Worm (Caenorhabditis elegans) whole organism, L4 larva: Measurements from ENCODE around the gene glp-1.
A peak's percentile ranks its signal among the peaks of the same experiment; 100 is the strongest.

ENCODE experiments used
- D1046.2 ChIP-seq: fragments of 200-800 bp; sonication (Bioruptor generic); IDR thresholded peaks from 2 replicates; pipeline ENCODE4 v1.3.6; 2022; ENCODE audit warnings: missing genetic modification characterization, missing compliant biosample characterization
- F10B5.3 ChIP-seq: sonication (generic microtip); optimal IDR thresholded peaks from 2 replicates; lab custom pipeline; 2016; ENCODE audit warnings: mild to moderate bottlenecking, missing genetic modification characterization, missing compliant biosample characterization
- F26F4.8 ChIP-seq: fragments of 200-800 bp; sonication (Bioruptor generic); conservative IDR thresholded peaks from 2 replicates; pipeline ENCODE4 v1.3.6; 2022; ENCODE audit warnings: missing genetic modification characterization, missing compliant biosample characterization
- F49E8.2 ChIP-seq: sonication (generic microtip); optimal IDR thresholded peaks from 2 replicates; lab custom pipeline; 2016; ENCODE audit warnings: missing compliant biosample characterization, mild to moderate bottlenecking, missing genetic modification characterization, borderline replicate concordance
- R02D3.7 ChIP-seq: fragments of 150-350 bp; sonication (generic microtip); optimal IDR thresholded peaks from 3 replicates; lab custom pipeline; 2014; ENCODE audit warnings: missing biosample characterization, missing genetic modification characterization
- T20F7.1 ChIP-seq: fragments of 200-800 bp; sonication (Bioruptor generic); optimal IDR thresholded peaks from 2 replicates; lab custom pipeline; 2018; ENCODE audit warnings: mild to moderate bottlenecking, missing genetic modification characterization, missing compliant biosample characterization
- T26A8.4 ChIP-seq: fragments of 200-800 bp; sonication (Bioruptor generic); IDR thresholded peaks from 2 replicates; pipeline ENCODE4 v1.3.6; 2022; ENCODE audit warnings: missing genetic modification characterization, missing compliant biosample characterization
- Y75B8A.6 ChIP-seq: fragments of 200-800 bp; sonication (Bioruptor generic); IDR thresholded peaks from 2 replicates; pipeline ENCODE4 v1.3.6; 2022; ENCODE audit warnings: missing genetic modification reagents, missing genetic modification characterization, missing compliant biosample characterization
- ZK546.5 ChIP-seq, 2 experiments: sonication (generic microtip); optimal IDR thresholded peaks; 2 replicates each; lab custom pipeline; 2017; ENCODE audit warnings: missing biosample characterization in 2 of 2, missing genetic modification characterization in 2 of 2
- arid-1 ChIP-seq: fragments of 200-800 bp; sonication (Bioruptor generic); conservative IDR thresholded peaks from 2 replicates; pipeline ENCODE4 v1.3.6; 2022; ENCODE audit warnings: missing genetic modification reagents, missing genetic modification characterization, missing compliant biosample characterization
- attf-4 ChIP-seq: sonication (generic microtip); optimal IDR thresholded peaks from 3 replicates; lab custom pipeline; 2017; ENCODE audit warnings: missing biosample characterization, missing genetic modification characterization
- ces-1 ChIP-seq: fragments of 150-350 bp; sonication (generic microtip); optimal IDR thresholded peaks from 4 replicates; lab custom pipeline; 2014; ENCODE audit warnings: missing biosample characterization, missing genetic modification reagents, missing genetic modification characterization
- cey-2 ChIP-seq: sonication (generic microtip); optimal IDR thresholded peaks from 3 replicates; lab custom pipeline; 2017; ENCODE audit warnings: missing genetic modification characterization, mild to moderate bottlenecking, missing compliant biosample characterization, antibody characterized with exemption, borderline replicate concordance; ENCODE audit not compliant: insufficient read depth
- daf-19 ChIP-seq: fragments of 200-800 bp; sonication (Bioruptor generic); conservative IDR thresholded peaks from 2 replicates; pipeline ENCODE4 v1.3.6; 2022; ENCODE audit warnings: missing genetic modification characterization, missing compliant biosample characterization
- daf-8 ChIP-seq: fragments of 200-800 bp; sonication (Bioruptor generic); IDR thresholded peaks from 2 replicates; pipeline ENCODE4 v1.3.6; 2022; ENCODE audit warnings: missing genetic modification characterization, missing compliant biosample characterization
- dmd-8 ChIP-seq: fragments of 200-800 bp; sonication (Bioruptor generic); IDR thresholded peaks from 2 replicates; pipeline ENCODE4 v1.3.6; 2022; ENCODE audit warnings: missing genetic modification characterization, missing compliant biosample characterization
- dmd-9 ChIP-seq: fragments of 200-800 bp; sonication (Bioruptor generic); IDR thresholded peaks from 2 replicates; pipeline ENCODE4 v1.3.6; 2022; ENCODE audit warnings: missing genetic modification reagents, missing genetic modification characterization, missing compliant biosample characterization
- duxl-1 ChIP-seq: sonication (generic microtip); optimal IDR thresholded peaks from 2 replicates; lab custom pipeline; 2016; ENCODE audit warnings: mild to moderate bottlenecking, missing genetic modification characterization, moderate library complexity, missing compliant biosample characterization; ENCODE audit not compliant: poor library complexity
- dve-1 ChIP-seq: sonication (generic microtip); optimal IDR thresholded peaks from 2 replicates; lab custom pipeline; 2017; ENCODE audit warnings: antibody characterized with exemption, mild to moderate bottlenecking, missing genetic modification characterization, missing compliant biosample characterization; ENCODE audit not compliant: insufficient read depth
- egl-43 ChIP-seq: fragments of 200-800 bp; sonication (Bioruptor generic); IDR thresholded peaks from 2 replicates; pipeline ENCODE4 v1.3.6; 2022; ENCODE audit warnings: missing genetic modification reagents, missing genetic modification characterization, missing compliant biosample characterization
- gei-8 ChIP-seq: fragments of 200-800 bp; sonication (Bioruptor generic); optimal IDR thresholded peaks from 2 replicates; lab custom pipeline; 2018; ENCODE audit warnings: mild to moderate bottlenecking, missing genetic modification characterization, missing compliant biosample characterization
- hif-1 ChIP-seq, 2 experiments: sonication (generic microtip); optimal IDR thresholded peaks; 2 replicates each; lab custom pipeline; 2016 to 2017; ENCODE audit warnings: missing compliant biosample characterization in 2 of 2, missing genetic modification characterization in 2 of 2, missing genetic modification reagents in 2 of 2, missing genotype in 2 of 2, mild to moderate bottlenecking in 1 of 2
- hlh-11 ChIP-seq: fragments of 200-800 bp; sonication (Bioruptor generic); optimal IDR thresholded peaks from 2 replicates; lab custom pipeline; 2018; ENCODE audit warnings: mild to moderate bottlenecking, missing genetic modification characterization, missing compliant biosample characterization
- hlh-30 ChIP-seq: sonication (generic microtip); optimal IDR thresholded peaks from 2 replicates; lab custom pipeline; 2017; ENCODE audit warnings: antibody characterized with exemption, mild to moderate bottlenecking, missing genetic modification characterization, missing compliant biosample characterization; ENCODE audit not compliant: insufficient read depth
- hmg-1.1 ChIP-seq: fragments of 200-800 bp; sonication (Bioruptor generic); IDR thresholded peaks from 2 replicates; pipeline ENCODE4 v1.3.6; 2022; ENCODE audit warnings: missing genetic modification reagents, missing genetic modification characterization, missing compliant biosample characterization
- lin-1 ChIP-seq: fragments of 200-800 bp; sonication (Bioruptor generic); IDR thresholded peaks from 2 replicates; pipeline ENCODE4 v1.3.6; 2022; ENCODE audit warnings: missing genetic modification reagents, missing genetic modification characterization, missing compliant biosample characterization
- lin-13 ChIP-seq: fragments of 150-350 bp; optimal IDR thresholded peaks from 2 replicates; lab custom pipeline; 2014; ENCODE audit warnings: missing biosample characterization, missing genetic modification reagents, missing genetic modification characterization
- lin-38 ChIP-seq: fragments of 200-800 bp; sonication (Bioruptor generic); IDR thresholded peaks from 2 replicates; pipeline ENCODE4 v1.3.6; 2022; ENCODE audit warnings: missing genetic modification reagents, missing genetic modification characterization, missing compliant biosample characterization
- lir-3 ChIP-seq: sonication (generic microtip); optimal IDR thresholded peaks from 2 replicates; lab custom pipeline; 2016; ENCODE audit warnings: mild to moderate bottlenecking, missing genetic modification characterization, missing compliant biosample characterization
- lsy-2 ChIP-seq, 2 experiments: fragments of 150-350 bp in 1 of 2; sonication (generic microtip) in 1 of 2; optimal IDR thresholded peaks; 2 replicates each; lab custom pipeline; 2014 to 2017; ENCODE audit warnings: missing biosample characterization in 2 of 2, missing genetic modification characterization in 2 of 2
- mes-2 ChIP-seq: sonication (generic microtip); optimal IDR thresholded peaks from 2 replicates; lab custom pipeline; 2016; ENCODE audit warnings: missing genotype, mild to moderate bottlenecking, missing genetic modification characterization, missing compliant biosample characterization; ENCODE audit not compliant: poor library complexity, severe bottlenecking
- mxl-3 ChIP-seq: fragments of 200-800 bp; sonication (Bioruptor generic); optimal IDR thresholded peaks from 2 replicates; lab custom pipeline; 2018; ENCODE audit warnings: mild to moderate bottlenecking, missing genetic modification characterization, missing compliant biosample characterization
- nhr-10 ChIP-seq: fragments of 150-350 bp; optimal IDR thresholded peaks from 2 replicates; lab custom pipeline; 2014; ENCODE audit warnings: missing biosample characterization, missing genetic modification characterization
- nhr-102 ChIP-seq: sonication (generic microtip); optimal IDR thresholded peaks from 2 replicates; lab custom pipeline; 2016; ENCODE audit warnings: mild to moderate bottlenecking, missing genetic modification characterization, moderate library complexity, missing compliant biosample characterization
- nhr-237 ChIP-seq: sonication (generic microtip); optimal IDR thresholded peaks from 2 replicates; lab custom pipeline; 2017; ENCODE audit warnings: missing biosample characterization, missing genetic modification characterization
- nhr-28 ChIP-seq: fragments of 150-350 bp; optimal IDR thresholded peaks from 2 replicates; lab custom pipeline; 2014; ENCODE audit warnings: missing biosample characterization, missing genetic modification characterization
- nhr-76 ChIP-seq: fragments of 150-350 bp; optimal IDR thresholded peaks from 2 replicates; lab custom pipeline; 2014; ENCODE audit warnings: missing biosample characterization, missing genetic modification characterization
- nhr-77 ChIP-seq: fragments of 150-350 bp; optimal IDR thresholded peaks from 2 replicates; lab custom pipeline; 2014; ENCODE audit warnings: missing biosample characterization, missing genetic modification characterization
- rbr-2 ChIP-seq: sonication (generic microtip); optimal IDR thresholded peaks from 2 replicates; lab custom pipeline; 2016; ENCODE audit warnings: missing genotype, missing genetic modification characterization, missing compliant biosample characterization
- saeg-2 ChIP-seq: fragments of 200-800 bp; sonication (Bioruptor generic); IDR thresholded peaks from 2 replicates; pipeline ENCODE4 v1.3.6; 2022; ENCODE audit warnings: missing genetic modification reagents, missing genetic modification characterization, missing compliant biosample characterization
- sdz-12 ChIP-seq: fragments of 200-800 bp; sonication (Bioruptor generic); optimal IDR thresholded peaks from 2 replicates; lab custom pipeline; 2018; ENCODE audit warnings: mild to moderate bottlenecking, missing genetic modification characterization, missing compliant biosample characterization
- snpc-4 ChIP-seq: fragments of 150-350 bp; optimal IDR thresholded peaks from 2 replicates; lab custom pipeline; 2014; ENCODE audit warnings: missing biosample characterization, missing genetic modification characterization
- spr-1 ChIP-seq: sonication (generic microtip); optimal IDR thresholded peaks from 2 replicates; lab custom pipeline; 2016; ENCODE audit warnings: mild to moderate bottlenecking, missing genetic modification characterization, missing compliant biosample characterization
- spr-3 ChIP-seq: fragments of 200-800 bp; sonication (Bioruptor generic); optimal IDR thresholded peaks from 2 replicates; lab custom pipeline; 2018; ENCODE audit warnings: mild to moderate bottlenecking, missing genetic modification characterization, missing compliant biosample characterization
- tag-97 ChIP-seq: fragments of 200-800 bp; sonication (Bioruptor generic); IDR thresholded peaks from 2 replicates; pipeline ENCODE4 v1.3.6; 2022; ENCODE audit warnings: missing genetic modification characterization, missing compliant biosample characterization
- unc-130 ChIP-seq: sonication (generic microtip); optimal IDR thresholded peaks from 2 replicates; lab custom pipeline; 2016; ENCODE audit warnings: missing genetic modification reagents, missing genetic modification characterization, missing compliant biosample characterization
- unc-39 ChIP-seq: sonication (generic microtip); optimal IDR thresholded peaks from 2 replicates; lab custom pipeline; 2017; ENCODE audit warnings: missing biosample characterization, missing genetic modification characterization
- vab-7 ChIP-seq: fragments of 200-800 bp; sonication (Bioruptor generic); IDR thresholded peaks from 2 replicates; pipeline ENCODE4 v1.3.6; 2022; ENCODE audit warnings: missing genetic modification reagents, missing genetic modification characterization, missing compliant biosample characterization
- zip-11 ChIP-seq: fragments of 200-800 bp; sonication (Bioruptor generic); IDR thresholded peaks from 2 replicates; pipeline ENCODE4 v1.3.6; 2022; ENCODE audit warnings: missing genetic modification characterization, missing compliant biosample characterization
- ztf-11 ChIP-seq: fragments of 150-350 bp; optimal IDR thresholded peaks from 2 replicates; lab custom pipeline; 2014; ENCODE audit warnings: missing biosample characterization, missing genetic modification characterization

Gene glp-1

DNA sequence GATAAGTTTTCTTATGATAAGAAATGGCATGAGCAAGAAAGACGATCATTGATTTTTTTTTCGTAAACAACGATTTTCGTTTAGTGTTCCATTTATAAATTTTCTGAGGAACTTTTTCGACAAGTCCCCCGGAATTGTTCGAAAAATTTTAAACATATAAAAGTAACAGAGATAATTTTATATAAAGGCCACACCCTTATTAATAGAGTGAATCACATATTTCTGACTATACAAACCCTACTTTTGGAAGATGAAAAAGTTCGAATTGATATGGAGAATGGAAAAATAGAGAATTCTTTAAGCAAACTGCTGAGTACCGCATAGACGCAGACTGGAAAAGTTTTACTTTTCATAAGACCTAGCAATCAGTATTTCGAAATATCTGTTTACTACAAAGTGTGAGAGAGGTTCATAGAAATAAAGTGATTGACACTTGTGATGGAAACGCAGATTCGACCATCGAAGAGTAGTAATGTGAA lies 40.9 kb upstream of the glp-1 start:
- TF ChIP-seq mxl-3 (GFP tag; lab: Kevin White, UChicago) (no peak), nhr-10 (tag; lab: Kevin White, UChicago) (peak; percentile 31), nhr-28 (peak; percentile 74), hmg-1.1 (GFP tag; lab: Robert Waterston, UW) (peak; percentile 70), hif-1 (tag; optimal IDR thresholded peaks at IDR 0.05; lab: Kevin White, UChicago) (peak in 1 of 2 experiments; percentile 37), nhr-102 (tag; lab: Kevin White, UChicago) (peak; percentile 18), cey-2 (tag; lab: Kevin White, UChicago) (peak; percentile 41), mes-2 (tag; lab: Kevin White, UChicago) (peak; percentile 63), lin-13 (GFP tag; lab: Kevin White, UChicago) (peak; percentile 76), zip-11 (no peak), ces-1 (GFP tag; lab: Kevin White, UChicago) (no peak), spr-1 (tag; lab: Kevin White, UChicago) (peak; percentile 27), daf-8 (GFP tag; lab: Robert Waterston, UW) (no peak), R02D3.7 (tag; lab: Kevin White, UChicago) (no peak), rbr-2 (tag; lab: Kevin White, UChicago) (peak; percentile 53), dmd-9 (no peak), ztf-11 (tag; lab: Kevin White, UChicago) (no peak), lin-38 (GFP tag; lab: Robert Waterston, UW) (peak; percentile 68), sdz-12 (GFP tag; lab: Kevin White, UChicago) (peak; percentile 86), D1046.2 (GFP tag; lab: Robert Waterston, UW) (0 out of 2 replicates have a peak, but pooled peaks have one; percentile 4), spr-3 (GFP tag; lab: Kevin White, UChicago) (peak; percentile 5), lin-1 (peak; percentile 82), unc-39 (tag; lab: Kevin White, UChicago) (no peak), nhr-76 (tag; lab: Kevin White, UChicago) (peak; percentile 11), dmd-8 (no peak), hlh-11 (tag; lab: Kevin White, UChicago) (peak; percentile 85), nhr-77 (tag; lab: Kevin White, UChicago) (peak; percentile 75), gei-8 (peak; percentile 36), nhr-237 (tag; lab: Kevin White, UChicago) (no peak), duxl-1 (tag; lab: Kevin White, UChicago) (peak; percentile 17), T20F7.1 (peak; percentile 84), daf-19 (GFP tag; lab: Robert Waterston, UW) (peak; percentile 31; the same call in 1 of the 2 replicates), tag-97 (GFP tag; lab: Robert Waterston, UW) (peak; percentile 43; the same call in 1 of the 2 replicates), ZK546.5 (tag; optimal IDR thresholded peaks at IDR 0.05; lab: Kevin White, UChicago) (no peak), Y75B8A.6 (GFP tag; lab: Robert Waterston, UW) (peak; percentile 85), attf-4 (peak; percentile 2), hlh-30 (tag; lab: Kevin White, UChicago) (peak; percentile 87), egl-43 (GFP tag; lab: Robert Waterston, UW) (peak; percentile 53; the same call in 1 of the 2 replicates), F10B5.3 (tag; lab: Kevin White, UChicago) (no peak), snpc-4 (tag; lab: Kevin White, UChicago) (no peak), vab-7 (peak; percentile 59; the same call in 1 of the 2 replicates), F49E8.2 (no peak), lir-3 (tag; lab: Kevin White, UChicago) (peak; percentile 5), unc-130 (GFP tag; lab: Kevin White, UChicago) (no peak), dve-1 (tag; lab: Kevin White, UChicago) (peak; percentile 94), saeg-2 (0 out of 2 replicates have a peak, but pooled peaks have one; percentile 70), arid-1 (GFP tag; lab: Robert Waterston, UW) (0 out of 2 replicates have a peak, but pooled peaks have one; percentile 57), T26A8.4 (GFP tag; lab: Robert Waterston, UW) (peak; percentile 89), F26F4.8 (GFP tag; lab: Robert Waterston, UW) (no peak), lsy-2 (tag; optimal IDR thresholded peaks at IDR 0.05; lab: Kevin White, UChicago) (peak in 1 of 2 experiments; percentile 91)
